Fruit fly (Drosophila melanogaster): Measurements from ENCODE around the gene D2hgdh.

D2hgdh gene

DNA sequence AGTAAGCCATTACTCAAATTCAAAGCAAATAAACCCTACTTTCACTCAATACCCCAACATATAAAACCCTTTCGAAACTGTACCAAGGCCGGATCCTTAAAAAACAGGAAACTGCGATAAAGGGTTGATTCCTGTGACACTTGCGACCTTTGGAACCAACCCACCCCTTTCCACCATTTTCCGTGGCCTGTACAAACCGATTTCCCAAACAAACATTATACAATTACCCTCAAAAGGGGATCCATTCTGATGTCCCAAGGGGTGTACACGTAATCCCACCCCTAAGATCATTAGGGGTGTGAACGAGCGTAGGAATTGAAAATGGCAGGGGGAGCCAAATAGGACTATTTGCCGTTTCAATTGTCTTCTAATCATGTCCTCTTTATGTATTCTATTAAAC, 1.7 kb upstream of the D2hgdh start:
- TF ChIP-seq CG11617 (GFP tag; optimal IDR thresholded peaks at IDR 0.05) (no peak), pad (GFP tag; optimal IDR thresholded peaks at IDR 0.05) (no peak), CG1620 (GFP tag; optimal IDR thresholded peaks at IDR 0.05) (no peak), CG12768 (GFP tag; optimal IDR thresholded peaks at IDR 0.05) (no peak)

dm6 chrX:2140487-2140886, 802 bp upstream of the D2hgdh start:
- no peak for TF ChIP-seq CG5204 (GFP tag; optimal IDR thresholded peaks at IDR 0.05)
- TF ChIP-seq pad (GFP tag; optimal IDR thresholded peaks at IDR 0.05), result peak; percentile 61
- TF ChIP-seq cnc (optimal IDR thresholded peaks at IDR 0.05), result no peak
- TF ChIP-seq CG14711 (tag; optimal IDR thresholded peaks at IDR 0.05), result no peak

- TF ChIP-seq CG11617 (GFP tag; optimal IDR thresholded peaks at IDR 0.05) (peak; percentile 63), Hr96 (GFP tag; optimal IDR thresholded peaks at IDR 0.05) (peak; percentile 14), CG12768 (GFP tag; optimal IDR thresholded peaks at IDR 0.05) (peak; percentile 35), CG5204 (GFP tag; optimal IDR thresholded peaks at IDR 0.05) (peak; percentile 11), CG7101 (tag; optimal IDR thresholded peaks at IDR 0.05) (peak; percentile 80), ovo (GFP tag; optimal IDR thresholded peaks at IDR 0.05) (no peak), bab1 (GFP tag; optimal IDR thresholded peaks at IDR 0.05) (no peak), cic (GFP tag; optimal IDR thresholded peaks at IDR 0.05) (peak; percentile 25), CG14711 (tag; optimal IDR thresholded peaks at IDR 0.05) (peak; percentile 62), CG7045 (GFP tag; optimal IDR thresholded peaks at IDR 0.05) (peak; percentile 15), toe (GFP tag; optimal IDR thresholded peaks at IDR 0.05) (peak; percentile 10), tj (GFP tag; optimal IDR thresholded peaks at IDR 0.05) (peak; percentile 22), cnc (optimal IDR thresholded peaks at IDR 0.05) (no peak), Crg-1 (GFP tag; optimal IDR thresholded peaks at IDR 0.05) (peak; percentile 49), pad (GFP tag; optimal IDR thresholded peaks at IDR 0.05) (no peak), CG1620 (GFP tag; optimal IDR thresholded peaks at IDR 0.05) (peak; percentile 63), Mnt (GFP tag; optimal IDR thresholded peaks at IDR 0.05) (peak; percentile 90), Clk (GFP tag; optimal IDR thresholded peaks at IDR 0.05) (no peak), kay (GFP tag; ENCODE audit: borderline replicate concordance) (peak; percentile 41), CG33017 (tag; optimal IDR thresholded peaks at IDR 0.05) (peak; percentile 31)
These were observed 546 bp downstream of the D2hgdh start for dm6 chrX:2141854-2142216.

DNA sequence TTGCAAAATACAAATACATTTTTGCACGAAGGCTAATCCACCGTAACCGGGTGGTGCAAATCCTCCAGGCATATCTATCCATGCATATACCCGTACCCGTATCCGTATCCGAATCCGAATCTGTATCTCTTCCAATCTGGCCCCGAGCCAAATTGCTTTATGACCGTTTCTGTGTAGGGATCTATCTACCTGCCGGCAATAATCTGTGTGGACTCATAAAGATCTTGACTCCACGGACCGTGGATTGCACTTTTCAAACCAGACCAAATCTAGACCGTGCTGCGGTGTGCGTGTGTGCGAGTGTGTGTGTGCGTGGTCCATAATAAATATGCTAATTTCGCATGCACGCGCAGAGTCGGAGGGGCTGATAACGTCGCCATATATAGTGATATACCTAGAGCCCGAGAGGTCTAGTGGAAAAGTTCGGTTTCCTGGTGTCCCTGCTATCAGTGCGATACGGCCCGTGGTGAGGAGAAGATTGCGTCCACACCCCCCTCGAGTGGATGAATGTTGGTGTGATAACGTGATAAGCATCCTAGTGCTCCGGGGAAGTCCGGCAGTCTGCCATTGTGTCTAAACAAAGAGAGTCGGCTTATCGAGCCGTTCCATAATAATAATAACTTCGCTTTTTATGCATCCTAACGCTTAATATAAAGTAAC, 1.1 kb downstream of the D2hgdh start:
- TF ChIP-seq Mnt (GFP tag; optimal IDR thresholded peaks at IDR 0.05), result peak; percentile 73
- TF ChIP-seq CG14711 (tag; optimal IDR thresholded peaks at IDR 0.05), result no peak

DNA sequence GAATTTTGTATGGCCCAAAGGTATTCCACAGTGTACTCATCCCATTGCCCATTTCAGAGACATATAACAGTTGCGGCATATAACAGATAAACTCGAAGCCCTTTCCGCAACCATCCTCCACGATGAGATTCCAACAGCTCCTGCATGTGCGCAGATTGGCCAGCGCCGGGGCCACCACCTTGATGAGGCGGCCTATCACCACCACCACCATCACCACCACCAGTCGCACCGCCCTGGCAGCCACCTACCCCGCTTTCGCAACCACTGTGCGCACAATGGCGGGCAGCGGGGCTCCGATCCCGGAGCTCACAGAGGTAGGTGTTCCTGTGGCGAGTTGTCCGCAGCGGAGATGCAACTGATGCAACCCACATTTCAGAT, 1.6 kb downstream of the D2hgdh start:
- TF ChIP-seq cnc (optimal IDR thresholded peaks at IDR 0.05), result no peak
- TF ChIP-seq tj (GFP tag; optimal IDR thresholded peaks at IDR 0.05), result no peak
- no peak for TF ChIP-seq CG1620 (GFP tag; optimal IDR thresholded peaks at IDR 0.05)
- no peak for TF ChIP-seq pad (GFP tag; optimal IDR thresholded peaks at IDR 0.05)
- TF ChIP-seq CG7045 (GFP tag; optimal IDR thresholded peaks at IDR 0.05), result no peak
- TF ChIP-seq CG14711 (tag; optimal IDR thresholded peaks at IDR 0.05), result no peak
- no peak for TF ChIP-seq toe (GFP tag; optimal IDR thresholded peaks at IDR 0.05)
- no peak for TF ChIP-seq kay (GFP tag; ENCODE audit: borderline replicate concordance)
- no peak for TF ChIP-seq ovo (GFP tag; optimal IDR thresholded peaks at IDR 0.05)

dm6 chrX:2145114-2145513, 3.8 kb downstream of the D2hgdh start, which contains the start of gene Pgd:
Gene Pgd (plus strand): TSS chrX:2145136.
- peak; percentile 4 for TF ChIP-seq Crg-1 (GFP tag; optimal IDR thresholded peaks at IDR 0.05)
- peak; percentile 24 for TF ChIP-seq ovo (GFP tag; optimal IDR thresholded peaks at IDR 0.05)
- TF ChIP-seq tj (GFP tag; optimal IDR thresholded peaks at IDR 0.05), result no peak
- no peak for TF ChIP-seq cnc (optimal IDR thresholded peaks at IDR 0.05)
- TF ChIP-seq CG11617 (GFP tag; optimal IDR thresholded peaks at IDR 0.05), result no peak
- TF ChIP-seq CG12768 (GFP tag; optimal IDR thresholded peaks at IDR 0.05), result peak; percentile 75
- TF ChIP-seq CG14711 (tag; optimal IDR thresholded peaks at IDR 0.05), result peak; percentile 49
- no peak for TF ChIP-seq CG7101 (tag; optimal IDR thresholded peaks at IDR 0.05)
- TF ChIP-seq cic (GFP tag; optimal IDR thresholded peaks at IDR 0.05), result peak; percentile 16
- no peak for TF ChIP-seq toe (GFP tag; optimal IDR thresholded peaks at IDR 0.05)
- TF ChIP-seq Hr96 (GFP tag; optimal IDR thresholded peaks at IDR 0.05), result peak; percentile 19
- peak; percentile 79 for TF ChIP-seq bab1 (GFP tag; optimal IDR thresholded peaks at IDR 0.05)
- TF ChIP-seq kay (GFP tag; ENCODE audit: borderline replicate concordance), result peak; percentile 21

DNA sequence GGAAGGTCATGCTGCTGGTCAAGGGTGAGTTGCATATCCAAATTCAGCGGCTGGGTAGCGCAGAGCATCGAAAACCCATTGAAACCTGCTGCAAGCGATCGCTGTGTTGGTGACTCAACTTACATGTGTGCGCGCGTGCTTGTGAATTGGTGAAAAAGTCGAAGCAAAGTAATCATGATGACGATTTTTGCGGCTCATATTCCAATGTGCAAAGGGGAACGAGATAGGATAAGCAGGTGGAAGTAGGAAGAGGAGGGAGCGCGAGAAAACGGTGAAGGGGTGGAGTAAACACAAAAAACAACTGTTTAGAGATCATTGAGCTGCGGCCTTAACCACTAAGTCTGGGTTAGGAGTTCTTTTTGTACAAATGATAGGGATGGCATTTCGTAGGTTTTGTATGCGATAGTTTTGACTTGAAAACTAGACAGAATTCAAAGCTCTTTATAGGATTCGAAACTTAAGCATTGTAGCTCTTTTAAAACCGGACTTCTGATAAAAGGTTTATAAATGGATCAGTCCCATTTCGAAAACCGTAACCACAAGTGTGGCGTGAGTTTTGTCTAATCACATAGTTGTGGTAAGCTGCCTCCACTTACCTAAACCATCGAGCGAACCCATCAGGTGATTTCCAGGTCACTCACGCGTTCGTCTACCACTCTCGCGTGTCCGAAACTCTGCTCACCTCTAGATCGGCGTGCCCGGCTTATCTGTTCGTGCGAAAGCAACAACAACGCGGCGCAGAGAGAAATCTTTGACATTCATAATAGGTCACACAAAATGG, 4.6 kb downstream of the D2hgdh start:
- TF ChIP-seq CG14711 (tag; optimal IDR thresholded peaks at IDR 0.05) (no peak), Mnt (GFP tag; optimal IDR thresholded peaks at IDR 0.05) (peak; percentile 59), ovo (GFP tag; optimal IDR thresholded peaks at IDR 0.05) (peak; percentile 32), cic (GFP tag; optimal IDR thresholded peaks at IDR 0.05) (no peak), CG5204 (GFP tag; optimal IDR thresholded peaks at IDR 0.05) (peak; percentile 61), CG33017 (tag; optimal IDR thresholded peaks at IDR 0.05) (no peak), kay (GFP tag; ENCODE audit: borderline replicate concordance) (peak; percentile 80), pad (GFP tag; optimal IDR thresholded peaks at IDR 0.05) (peak; percentile 94), Crg-1 (GFP tag; optimal IDR thresholded peaks at IDR 0.05) (peak; percentile 68), bab1 (GFP tag; optimal IDR thresholded peaks at IDR 0.05) (peak; percentile 79), CG12768 (GFP tag; optimal IDR thresholded peaks at IDR 0.05) (peak; percentile 5), CG7101 (tag; optimal IDR thresholded peaks at IDR 0.05) (peak; percentile 69), tj (GFP tag; optimal IDR thresholded peaks at IDR 0.05) (peak; percentile 38), CG11617 (GFP tag; optimal IDR thresholded peaks at IDR 0.05) (peak; percentile 78), Clk (GFP tag; optimal IDR thresholded peaks at IDR 0.05) (no peak), Hr96 (GFP tag; optimal IDR thresholded peaks at IDR 0.05) (no peak), CG1620 (GFP tag; optimal IDR thresholded peaks at IDR 0.05) (peak; percentile 77), cnc (optimal IDR thresholded peaks at IDR 0.05) (no peak), CG7045 (GFP tag; optimal IDR thresholded peaks at IDR 0.05) (peak; percentile 1), toe (GFP tag; optimal IDR thresholded peaks at IDR 0.05) (peak; percentile 39)
